Worm (Caenorhabditis elegans) whole organism, mixed stage, embryonic: ENCODE results near the gene grd-16.

Experiments
- bed-3 ChIP-seq: fragments of 200-800 bp; sonication (Bioruptor generic); optimal IDR thresholded peaks from 3 replicates; lab custom pipeline; 2018; ENCODE audit warnings: mild to moderate bottlenecking, missing genetic modification characterization, moderate library complexity, missing compliant biosample characterization
- blmp-1 ChIP-seq: fragments of 150-350 bp; optimal IDR thresholded peaks from 2 replicates; lab custom pipeline; 2014; ENCODE audit warnings: missing biosample characterization, missing genetic modification characterization
- ceh-43 ChIP-seq: fragments of 200-800 bp; sonication (Bioruptor generic); optimal IDR thresholded peaks from 2 replicates; lab custom pipeline; 2018; ENCODE audit warnings: mild to moderate bottlenecking, missing genetic modification characterization, moderate library complexity, missing compliant biosample characterization
- ces-1 ChIP-seq: fragments of 150-350 bp; optimal IDR thresholded peaks from 2 replicates; lab custom pipeline; 2014; ENCODE audit warnings: missing biosample characterization, missing genetic modification reagents, missing genetic modification characterization
- cnd-1 ChIP-seq: fragments of 200-800 bp; sonication (Bioruptor generic); optimal IDR thresholded peaks from 2 replicates; lab custom pipeline; 2018; ENCODE audit warnings: mild to moderate bottlenecking, missing genetic modification characterization, missing compliant biosample characterization
- drap-1 ChIP-seq: fragments of 200-800 bp; sonication (Bioruptor generic); optimal IDR thresholded peaks from 3 replicates; lab custom pipeline; 2018; ENCODE audit warnings: mild to moderate bottlenecking, missing genetic modification characterization, missing compliant biosample characterization
- elt-1 ChIP-seq: sonication (generic microtip); optimal IDR thresholded peaks from 2 replicates; lab custom pipeline; 2017; ENCODE audit warnings: missing genetic modification characterization, mild to moderate bottlenecking, missing compliant biosample characterization, antibody characterized with exemption, moderate library complexity, borderline replicate concordance; ENCODE audit not compliant: insufficient read depth
- flh-1 ChIP-seq: fragments of 200-800 bp; sonication (Bioruptor generic); optimal IDR thresholded peaks from 2 replicates; lab custom pipeline; 2018; ENCODE audit warnings: mild to moderate bottlenecking, missing genetic modification characterization, moderate library complexity, missing compliant biosample characterization
- ham-2 ChIP-seq: fragments of 200-800 bp; sonication (Bioruptor generic); optimal IDR thresholded peaks from 2 replicates; lab custom pipeline; 2018; ENCODE audit warnings: mild to moderate bottlenecking, missing genetic modification characterization, missing compliant biosample characterization
- hlh-1 ChIP-seq: fragments of 150-350 bp; optimal IDR thresholded peaks from 2 replicates; lab custom pipeline; 2014; ENCODE audit warnings: missing biosample characterization, missing genetic modification reagents, missing genetic modification characterization
- lin-13 ChIP-seq: fragments of 150-350 bp; optimal IDR thresholded peaks from 2 replicates; lab custom pipeline; 2014; ENCODE audit warnings: missing biosample characterization, missing genetic modification characterization
- lin-32 ChIP-seq: fragments of 200-800 bp; sonication (Bioruptor generic); optimal IDR thresholded peaks from 2 replicates; lab custom pipeline; 2018; ENCODE audit warnings: mild to moderate bottlenecking, missing genetic modification characterization, missing compliant biosample characterization
- lsy-2 ChIP-seq: fragments of 150-350 bp; optimal IDR thresholded peaks from 2 replicates; lab custom pipeline; 2014; ENCODE audit warnings: missing biosample characterization, missing genetic modification characterization
- mab-5 ChIP-seq: fragments of 150-350 bp; optimal IDR thresholded peaks from 2 replicates; lab custom pipeline; 2014; ENCODE audit warnings: missing biosample characterization, missing genetic modification characterization
- mep-1 ChIP-seq: fragments of 150-350 bp; optimal IDR thresholded peaks from 2 replicates; lab custom pipeline; 2017; ENCODE audit warnings: missing biosample characterization, missing genetic modification reagents, missing genetic modification characterization, inconsistent platforms
- mls-2 ChIP-seq: sonication (generic microtip); optimal IDR thresholded peaks from 2 replicates; lab custom pipeline; 2016; ENCODE audit warnings: mild to moderate bottlenecking, missing genetic modification characterization, moderate library complexity, missing compliant biosample characterization
- nhr-12 ChIP-seq: fragments of 150-350 bp; optimal IDR thresholded peaks from 2 replicates; lab custom pipeline; 2014; ENCODE audit warnings: missing biosample characterization, missing genetic modification characterization
- nhr-2 ChIP-seq: fragments of 150-350 bp; optimal IDR thresholded peaks from 2 replicates; lab custom pipeline; 2014; ENCODE audit warnings: missing biosample characterization, missing genetic modification characterization
- nhr-237 ChIP-seq: fragments of 150-350 bp; optimal IDR thresholded peaks from 2 replicates; lab custom pipeline; 2014; ENCODE audit warnings: missing biosample characterization, missing genetic modification characterization
- nhr-28 ChIP-seq: fragments of 150-350 bp; optimal IDR thresholded peaks from 2 replicates; lab custom pipeline; 2014; ENCODE audit warnings: missing biosample characterization, missing genetic modification characterization
- nhr-76 ChIP-seq: sonication (generic microtip); optimal IDR thresholded peaks from 2 replicates; lab custom pipeline; 2017; ENCODE audit warnings: missing biosample characterization, missing genetic modification characterization
- pha-4 ChIP-seq: fragments of 150-350 bp; optimal IDR thresholded peaks from 2 replicates; lab custom pipeline; 2018; ENCODE audit warnings: missing biosample characterization, missing genetic modification reagents, missing genetic modification characterization
- sem-2 ChIP-seq: fragments of 200-800 bp; sonication (Bioruptor generic); optimal IDR thresholded peaks from 2 replicates; lab custom pipeline; 2018; ENCODE audit warnings: mild to moderate bottlenecking, missing genetic modification characterization, missing compliant biosample characterization
- sptf-1 ChIP-seq: sonication (generic microtip); optimal IDR thresholded peaks from 2 replicates; lab custom pipeline; 2017; ENCODE audit warnings: mild to moderate bottlenecking, missing genetic modification characterization, moderate library complexity, missing compliant biosample characterization
- tbx-8 ChIP-seq: fragments of 200-800 bp; sonication (Bioruptor generic); optimal IDR thresholded peaks from 2 replicates; lab custom pipeline; 2018; ENCODE audit warnings: mild to moderate bottlenecking, missing genetic modification characterization, moderate library complexity, missing compliant biosample characterization
- unc-120 ChIP-seq: sonication (generic microtip); optimal IDR thresholded peaks from 2 replicates; lab custom pipeline; 2017; ENCODE audit warnings: missing genetic modification characterization, missing compliant biosample characterization; ENCODE audit not compliant: poor library complexity, severe bottlenecking
- unc-39 ChIP-seq: fragments of 150-350 bp; optimal IDR thresholded peaks from 2 replicates; lab custom pipeline; 2014; ENCODE audit warnings: missing biosample characterization, missing genetic modification characterization
- unc-62 ChIP-seq: fragments of 150-350 bp; optimal IDR thresholded peaks from 2 replicates; lab custom pipeline; 2014; ENCODE audit warnings: missing biosample characterization, missing genetic modification reagents, missing genetic modification characterization
- zip-8 ChIP-seq: fragments of 150-350 bp; optimal IDR thresholded peaks from 2 replicates; lab custom pipeline; 2014; ENCODE audit warnings: missing biosample characterization, missing genetic modification characterization
- ztf-11 ChIP-seq: fragments of 150-350 bp; optimal IDR thresholded peaks from 2 replicates; lab custom pipeline; 2014; ENCODE audit warnings: missing biosample characterization, missing genetic modification characterization

The grd-16 gene

DNA sequence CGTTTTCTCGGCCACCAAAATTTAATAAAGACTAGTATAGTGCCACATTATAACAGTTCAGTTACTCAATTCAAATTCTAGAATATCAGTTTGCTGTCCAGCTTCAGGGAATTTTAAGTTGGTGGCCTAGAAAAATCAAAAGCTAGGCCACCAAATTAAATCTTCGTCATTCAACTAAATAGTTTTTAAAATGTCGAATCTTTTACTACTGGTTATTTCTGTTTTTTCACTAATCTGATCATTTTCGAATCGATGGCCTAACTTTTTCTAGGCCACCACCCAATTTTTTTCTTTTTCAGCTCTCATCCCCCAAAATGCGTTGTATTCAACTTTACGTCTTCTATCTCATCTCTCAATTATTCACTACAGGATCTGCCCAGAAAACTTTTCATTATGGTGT lies at the start of gene grd-16:
grd-16 (plus strand) TSS at position 301 of the 400 bp plus-strand sequence.
- no peak for TF ChIP-seq sem-2 (GFP tag; lab: Kevin White, UChicago)
- no peak for TF ChIP-seq ces-1 (GFP tag; lab: Kevin White, UChicago)
- no peak for TF ChIP-seq unc-39 (tag; lab: Kevin White, UChicago)
- no peak for TF ChIP-seq blmp-1 (tag; lab: Kevin White, UChicago)

- TF ChIP-seq nhr-237 (no peak), flh-1 (GFP tag; lab: Kevin White, UChicago) (no peak), ceh-43 (GFP tag; lab: Kevin White, UChicago) (no peak), nhr-76 (tag; lab: Kevin White, UChicago) (no peak), unc-62 (no peak), unc-39 (tag; lab: Kevin White, UChicago) (no peak), lin-32 (no peak), bed-3 (GFP tag; lab: Kevin White, UChicago) (no peak), blmp-1 (tag; lab: Kevin White, UChicago) (no peak)
- TF ChIP-seq, all 35 proteins: peak for 0
Measured at ce11 chrIV:2432693-2433092, 43.8 kb upstream of the grd-16 start, which contains the start of gene C45G7.4. C45G7.4 (plus strand) TSS chrIV:2432993.

DNA sequence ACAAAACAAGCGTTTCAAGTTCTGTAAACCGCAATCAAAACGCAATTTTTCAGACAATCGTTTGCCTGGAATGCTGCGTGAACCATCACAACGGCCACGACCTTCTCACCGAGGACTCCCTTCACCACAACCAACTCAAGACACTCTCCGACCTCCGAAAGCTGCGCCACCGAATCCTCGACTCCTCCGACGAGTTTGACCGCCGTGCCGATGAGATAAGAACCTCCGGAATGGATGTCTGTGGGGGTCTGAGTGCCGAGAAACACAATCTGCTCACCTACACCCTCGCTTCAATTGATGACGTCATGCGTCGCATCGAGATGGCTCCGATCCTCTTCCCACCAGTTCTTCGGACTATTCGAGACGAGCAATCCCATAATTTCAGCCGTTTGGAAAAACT lies 42.1 kb upstream of the grd-16 start:
- no peak for TF ChIP-seq lsy-2 (tag; lab: Kevin White, UChicago)
- TF ChIP-seq unc-39 (tag; lab: Kevin White, UChicago), result no peak
- TF ChIP-seq hlh-1, result no peak
- no peak for TF ChIP-seq sptf-1 (tag; lab: Kevin White, UChicago)
- no peak for TF ChIP-seq lin-13
- TF ChIP-seq cnd-1 (tag; lab: Kevin White, UChicago), result no peak
- TF ChIP-seq, all 35 proteins: peak for 0

ce11 chrIV:2451233-2451632 lies 25.3 kb upstream of the grd-16 start, which contains the start of gene C45G7.13:
C45G7.13 (minus strand) TSS chrIV:2451333.
- TF ChIP-seq ham-2 (GFP tag; lab: Kevin White, UChicago) (no peak), unc-62 (no peak), lin-32 (no peak), tbx-8 (GFP tag; lab: Kevin White, UChicago) (no peak), blmp-1 (tag; lab: Kevin White, UChicago) (no peak), elt-1 (no peak), bed-3 (GFP tag; lab: Kevin White, UChicago) (no peak), unc-39 (tag; lab: Kevin White, UChicago) (no peak), mep-1 (tag; lab: Kevin White, UChicago) (no peak), pha-4 (no peak), lin-13 (no peak), sem-2 (GFP tag; lab: Kevin White, UChicago) (no peak), mls-2 (tag; lab: Kevin White, UChicago) (no peak), sptf-1 (tag; lab: Kevin White, UChicago) (no peak), zip-8 (tag; lab: Kevin White, UChicago) (no peak)
- TF ChIP-seq, all 35 proteins: peak for 0

- TF ChIP-seq cnd-1 (tag; lab: Kevin White, UChicago), result no peak
Measured at ce11 chrIV:2451655-2452054, 24.8 kb upstream of the grd-16 start.

- TF ChIP-seq zip-8 (tag; lab: Kevin White, UChicago) (peak; percentile 92), sem-2 (GFP tag; lab: Kevin White, UChicago) (no peak)
- TF ChIP-seq, all 35 proteins: peak for 1
Measured at ce11 chrIV:2455128-2455527, 21.4 kb upstream of the grd-16 start.

DNA sequence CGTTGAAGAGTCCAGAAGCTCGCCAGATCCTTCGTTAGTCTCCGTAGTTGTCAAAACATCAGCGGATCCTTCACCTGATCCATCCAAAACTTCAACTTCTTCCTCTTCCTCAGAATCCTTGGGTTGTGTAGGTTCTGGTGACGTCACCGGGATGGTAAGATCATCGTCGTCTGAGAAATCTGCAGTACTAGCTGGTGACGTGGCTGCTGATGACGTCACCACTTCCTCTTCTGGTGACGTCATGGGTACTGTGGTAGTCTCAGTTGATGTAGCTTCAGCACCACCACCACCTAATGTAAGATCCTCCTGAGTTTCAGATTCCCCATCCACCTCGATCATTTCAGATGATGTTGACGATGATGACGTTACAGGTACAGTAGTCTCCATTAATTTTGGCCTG lies 15.1 kb upstream of the grd-16 start:
- TF ChIP-seq zip-8 (tag; lab: Kevin White, UChicago) (peak; percentile 97), elt-1 (no peak)

ce11 chrIV:2463311-2463710 lies 13.2 kb upstream of the grd-16 start, which contains the start of gene cdh-10:
cdh-10 (minus strand) TSS chrIV:2463369.
- TF ChIP-seq mab-5 (tag; lab: Kevin White, UChicago) (no peak), nhr-28 (tag; lab: Kevin White, UChicago) (no peak), ztf-11 (tag; lab: Kevin White, UChicago) (no peak), nhr-2 (no peak), zip-8 (tag; lab: Kevin White, UChicago) (no peak), hlh-1 (no peak), unc-62 (no peak), mep-1 (tag; lab: Kevin White, UChicago) (no peak), ham-2 (GFP tag; lab: Kevin White, UChicago) (no peak), sem-2 (GFP tag; lab: Kevin White, UChicago) (no peak), nhr-12 (tag; lab: Kevin White, UChicago) (no peak), drap-1 (no peak), nhr-76 (tag; lab: Kevin White, UChicago) (no peak), pha-4 (no peak), ceh-43 (GFP tag; lab: Kevin White, UChicago) (no peak), unc-120 (tag; lab: Kevin White, UChicago) (no peak), flh-1 (GFP tag; lab: Kevin White, UChicago) (no peak), ces-1 (GFP tag; lab: Kevin White, UChicago) (no peak)
